Fruit fly (Drosophila melanogaster): ENCODE results near the gene kmr.

- TF ChIP-seq CG8478 (optimal IDR thresholded peaks at IDR 0.05) = no peak
- TF ChIP-seq usp (GFP tag; optimal IDR thresholded peaks at IDR 0.05) = no peak
- no peak for TF ChIP-seq EcR (GFP tag; optimal IDR thresholded peaks at IDR 0.05)
These were observed 73.7 kb downstream of the kmr start for dm6 chr3R:13788672-13789071.
